Worm (Caenorhabditis elegans): Measurements from ENCODE around the gene Y42H9AR.2.

- TF ChIP-seq him-1 (tag; optimal IDR thresholded peaks at IDR 0.05) (peak; percentile 69), W03F9.2 (tag; optimal IDR thresholded peaks at IDR 0.05) (no peak)
These were observed 33.1 kb upstream of the Y42H9AR.2 start for ce11 chrIV:8066598-8066997.

Data from whole organism, L4/young adult.